In genomic region chrX:6255414-6255915, dm6 we compare ENCODE assay signal across 1 fruit fly cellular context.
A peak's percentile ranks its signal among the peaks of the same experiment; 100 is the strongest.
TF ChIP-seq lines count a peak whose summit lies in the region.

Rbcn-3A (minus strand) TSS chrX:6255487.
Spx (plus strand) TSS chrX:6255822.

TF ChIP-seq in whole organism, embryonic, 481 proteins besides CTCF, POLR2A, EP300 and RAD21 (continued from another document and continues in another):
- no peak for TF ChIP-seq hkb (optimal IDR thresholded peaks at IDR 0.05; lab: Kevin White, UChicago)
- TF ChIP-seq hkb (GFP tag; IDR thresholded peaks at IDR 0.05; lab: Robert Waterston, UW): no peak
- TF ChIP-seq CG2889 (GFP tag; IDR thresholded peaks at IDR 0.05; lab: Robert Waterston, UW): 0 out of 3 replicates have a peak, but pooled peaks have one; percentile 27
- TF ChIP-seq CG9817 (tag; optimal IDR thresholded peaks at IDR 0.05; lab: Kevin White, UChicago): peak; percentile 8
- no peak for TF ChIP-seq CG17568 (GFP tag; optimal IDR thresholded peaks at IDR 0.05; lab: Kevin White, UChicago)
- no peak for TF ChIP-seq odd (GFP tag; optimal IDR thresholded peaks at IDR 0.05; lab: Kevin White, UChicago)
- TF ChIP-seq CG1024 (GFP tag; IDR thresholded peaks at IDR 0.05; lab: Robert Waterston, UW): no peak
- TF ChIP-seq cwo (GFP tag; optimal IDR thresholded peaks at IDR 0.05; lab: Kevin White, UChicago): no peak
- TF ChIP-seq inv (GFP tag; IDR thresholded peaks at IDR 0.05; lab: Robert Waterston, UW; ENCODE audit: partially characterized antibody): peak; percentile 81
- no peak for TF ChIP-seq pita (GFP tag; optimal IDR thresholded peaks at IDR 0.05; lab: Kevin White, UChicago)
- no peak for TF ChIP-seq CG7372 (GFP tag; IDR thresholded peaks at IDR 0.05; lab: Robert Waterston, UW)
- no peak for TF ChIP-seq jumu (GFP tag; optimal IDR thresholded peaks at IDR 0.05; lab: Kevin White, UChicago)
- TF ChIP-seq CG7839 (tag; optimal IDR thresholded peaks at IDR 0.05; lab: Kevin White, UChicago): peak; percentile 26
- TF ChIP-seq CG6765 (GFP tag; optimal IDR thresholded peaks at IDR 0.05; lab: Kevin White, UChicago): no peak
- peak; percentile 90 for TF ChIP-seq CG16813 (GFP tag; IDR thresholded peaks at IDR 0.05; lab: Robert Waterston, UW; ENCODE audit: partially characterized antibody)
- TF ChIP-seq CG4404 (GFP tag; IDR thresholded peaks at IDR 0.05; lab: Robert Waterston, UW): no peak
- peak; percentile 70 for TF ChIP-seq tna (GFP tag; IDR thresholded peaks at IDR 0.05; lab: Robert Waterston, UW; ENCODE audit: partially characterized antibody)
- TF ChIP-seq B-H1 (GFP tag; IDR thresholded peaks at IDR 0.05; lab: Robert Waterston, UW): no peak
- no peak for TF ChIP-seq CG6813 (GFP tag; optimal IDR thresholded peaks at IDR 0.05; lab: Kevin White, UChicago)
- peak; percentile 78 for TF ChIP-seq hbn (GFP tag; IDR thresholded peaks at IDR 0.05; lab: Robert Waterston, UW; ENCODE audit: partially characterized antibody)
- peak; percentile 39 for TF ChIP-seq CG10267 (tag; optimal IDR thresholded peaks at IDR 0.05; lab: Kevin White, UChicago)
- peak; percentile 97 for TF ChIP-seq CG2116 (GFP tag; optimal IDR thresholded peaks at IDR 0.05; lab: Kevin White, UChicago)
- no peak for TF ChIP-seq so (GFP tag; IDR thresholded peaks at IDR 0.05; lab: Robert Waterston, UW)
- peak in 1 of 3 experiments; percentile 45 for TF ChIP-seq Stat92E (GFP tag; optimal IDR thresholded peaks at IDR 0.05; lab: Kevin White, UChicago)
- no peak for TF ChIP-seq CG30431 (GFP tag; optimal IDR thresholded peaks at IDR 0.05; lab: Kevin White, UChicago)
- no peak for TF ChIP-seq CG3407 (GFP tag; optimal IDR thresholded peaks at IDR 0.05; lab: Kevin White, UChicago)
- no peak for TF ChIP-seq CG4730 (GFP tag; IDR thresholded peaks at IDR 0.05; lab: Robert Waterston, UW)
- no peak for TF ChIP-seq usp (GFP tag; optimal IDR thresholded peaks at IDR 0.05; lab: Kevin White, UChicago)
- TF ChIP-seq CG13894 (tag; optimal IDR thresholded peaks at IDR 0.05; lab: Kevin White, UChicago): peak; percentile 8
- TF ChIP-seq Fer3 (tag; optimal IDR thresholded peaks at IDR 0.05; lab: Kevin White, UChicago): no peak
- TF ChIP-seq YL-1 (GFP tag; optimal IDR thresholded peaks at IDR 0.05; lab: Kevin White, UChicago): peak; percentile 45
- TF ChIP-seq D19B (GFP tag; optimal IDR thresholded peaks at IDR 0.05; lab: Kevin White, UChicago): no peak
- no peak for TF ChIP-seq CG12104 (GFP tag; optimal IDR thresholded peaks at IDR 0.05; lab: Kevin White, UChicago)
- TF ChIP-seq PHDP (tag; optimal IDR thresholded peaks at IDR 0.05; lab: Kevin White, UChicago): peak; percentile 45
- TF ChIP-seq dmrt11E (tag; optimal IDR thresholded peaks at IDR 0.05; lab: Kevin White, UChicago): peak; percentile 50
- no peak for TF ChIP-seq yki (optimal IDR thresholded peaks at IDR 0.05; lab: Kevin White, UChicago)
- TF ChIP-seq CG4617 (GFP tag; optimal IDR thresholded peaks at IDR 0.05; lab: Kevin White, UChicago; ENCODE audit: borderline replicate concordance): no peak
- peak; percentile 2 for TF ChIP-seq CG10979 (tag; optimal IDR thresholded peaks at IDR 0.05; lab: Kevin White, UChicago)
- no peak for TF ChIP-seq CG3281 (GFP tag; optimal IDR thresholded peaks at IDR 0.05; lab: Kevin White, UChicago)
- TF ChIP-seq CG1792 (GFP tag; optimal IDR thresholded peaks at IDR 0.05; lab: Kevin White, UChicago): no peak
- TF ChIP-seq ssp (GFP tag; IDR thresholded peaks at IDR 0.05; lab: Robert Waterston, UW): no peak
- TF ChIP-seq tx (GFP tag; optimal IDR thresholded peaks at IDR 0.05; lab: Kevin White, UChicago): no peak
- no peak for TF ChIP-seq bab2 (GFP tag; optimal IDR thresholded peaks at IDR 0.05; lab: Kevin White, UChicago)
- no peak for TF ChIP-seq peb (GFP tag; IDR thresholded peaks at IDR 0.05; lab: Robert Waterston, UW)
- peak; percentile 70; the same call in 1 of the 2 replicates for TF ChIP-seq ato (GFP tag; IDR thresholded peaks at IDR 0.05; lab: Robert Waterston, UW; ENCODE audit: partially characterized antibody)
- peak in 1 of 2 experiments; percentile 44 for TF ChIP-seq dpn (GFP tag; optimal IDR thresholded peaks at IDR 0.05; lab: Kevin White, UChicago)
- no peak for TF ChIP-seq Elba2 (GFP tag; optimal IDR thresholded peaks at IDR 0.05; lab: Kevin White, UChicago)
- TF ChIP-seq MTF-1 (GFP tag; optimal IDR thresholded peaks at IDR 0.05; lab: Kevin White, UChicago; ENCODE audit: borderline replicate concordance): no peak
- TF ChIP-seq CG3065 (GFP tag; optimal IDR thresholded peaks at IDR 0.05; lab: Kevin White, UChicago): no peak
- TF ChIP-seq fd64A (GFP tag; optimal IDR thresholded peaks at IDR 0.05; lab: Kevin White, UChicago): no peak
- TF ChIP-seq rib (GFP tag; IDR thresholded peaks at IDR 0.05; lab: Robert Waterston, UW): no peak
- no peak for TF ChIP-seq Atf3 (GFP tag; optimal IDR thresholded peaks at IDR 0.05; lab: Kevin White, UChicago)
- no peak for TF ChIP-seq CG14050 (GFP tag; IDR thresholded peaks at IDR 0.05; lab: Robert Waterston, UW)
- no peak for TF ChIP-seq gce (GFP tag; IDR thresholded peaks at IDR 0.05; lab: Robert Waterston, UW)
- TF ChIP-seq gfzf (GFP tag; optimal IDR thresholded peaks at IDR 0.05; lab: Kevin White, UChicago): peak; percentile 16
- TF ChIP-seq Xbp1 (GFP tag; optimal IDR thresholded peaks at IDR 0.05; lab: Kevin White, UChicago): peak; percentile 40
- no peak for TF ChIP-seq emc (GFP tag; optimal IDR thresholded peaks at IDR 0.05; lab: Kevin White, UChicago)
- no peak for TF ChIP-seq Dip3 (GFP tag; optimal IDR thresholded peaks at IDR 0.05; lab: Kevin White, UChicago)
- TF ChIP-seq CG5953 (GFP tag; IDR thresholded peaks at IDR 0.05; lab: Robert Waterston, UW): no peak
- TF ChIP-seq Gug (GFP tag; IDR thresholded peaks at IDR 0.05; lab: Robert Waterston, UW): peak; percentile 39; the same call in 1 of the 4 replicates
- peak; percentile 36; the same call in 1 of the 2 replicates for TF ChIP-seq CG31441 (GFP tag; IDR thresholded peaks at IDR 0.05; lab: Robert Waterston, UW)
- no peak for TF ChIP-seq wor (GFP tag; IDR thresholded peaks at IDR 0.05; lab: Robert Waterston, UW)
- TF ChIP-seq sd (tag; optimal IDR thresholded peaks at IDR 0.05; lab: Kevin White, UChicago): no peak
- no peak for TF ChIP-seq gcm2 (GFP tag; optimal IDR thresholded peaks at IDR 0.05; lab: Kevin White, UChicago)
- no peak for TF ChIP-seq kay (GFP tag; optimal IDR thresholded peaks at IDR 0.05; lab: Kevin White, UChicago)
- TF ChIP-seq ind (GFP tag; optimal IDR thresholded peaks at IDR 0.05; lab: Kevin White, UChicago): peak; percentile 32
- TF ChIP-seq HLH4C (GFP tag; IDR thresholded peaks at IDR 0.05; lab: Robert Waterston, UW; ENCODE audit: partially characterized antibody): peak; percentile 92
- TF ChIP-seq E2f1 (GFP tag; IDR thresholded peaks at IDR 0.05; lab: Robert Waterston, UW): no peak
- peak; percentile 21 for TF ChIP-seq slou (GFP tag; optimal IDR thresholded peaks at IDR 0.05; lab: Kevin White, UChicago)
- no peak for TF ChIP-seq bsh (GFP tag; optimal IDR thresholded peaks at IDR 0.05; lab: Kevin White, UChicago)
- no peak for TF ChIP-seq CG15696 (tag; optimal IDR thresholded peaks at IDR 0.05; lab: Kevin White, UChicago)
- TF ChIP-seq CG2875 (GFP tag; optimal IDR thresholded peaks at IDR 0.05; lab: Kevin White, UChicago): no peak
- peak; percentile 36 for TF ChIP-seq Dek (tag; optimal IDR thresholded peaks at IDR 0.05; lab: Kevin White, UChicago)
- TF ChIP-seq CG11723 (GFP tag; optimal IDR thresholded peaks at IDR 0.05; lab: Kevin White, UChicago): no peak
- TF ChIP-seq CG3847 (GFP tag; IDR thresholded peaks at IDR 0.05; lab: Robert Waterston, UW): 0 out of 2 replicates have a peak, but pooled peaks have one; percentile 25
- no peak for TF ChIP-seq CG1233 (GFP tag; optimal IDR thresholded peaks at IDR 0.05; lab: Kevin White, UChicago)
- peak; percentile 43 for TF ChIP-seq CG9797 (GFP tag; optimal IDR thresholded peaks at IDR 0.05; lab: Kevin White, UChicago)
- TF ChIP-seq disco-r (GFP tag; optimal IDR thresholded peaks at IDR 0.05; lab: Kevin White, UChicago): no peak
- peak; percentile 87 for TF ChIP-seq CG13287 (GFP tag; IDR thresholded peaks at IDR 0.05; lab: Robert Waterston, UW; ENCODE audit: partially characterized antibody)
- TF ChIP-seq luna (GFP tag; optimal IDR thresholded peaks at IDR 0.05; lab: Kevin White, UChicago): no peak
- TF ChIP-seq CG7786 (GFP tag; optimal IDR thresholded peaks at IDR 0.05; lab: Kevin White, UChicago): no peak
- TF ChIP-seq Hr51 (GFP tag; optimal IDR thresholded peaks at IDR 0.05; lab: Kevin White, UChicago): peak in 1 of 2 experiments; percentile 35
- TF ChIP-seq lilli (GFP tag; optimal IDR thresholded peaks at IDR 0.05; lab: Kevin White, UChicago): peak; percentile 32
- no peak for TF ChIP-seq sc (optimal IDR thresholded peaks at IDR 0.05; lab: Kevin White, UChicago)
- no peak for TF ChIP-seq sc (GFP tag; optimal IDR thresholded peaks at IDR 0.05; lab: Kevin White, UChicago)
- no peak for TF ChIP-seq CG4820 (GFP tag; optimal IDR thresholded peaks at IDR 0.05; lab: Kevin White, UChicago)
- TF ChIP-seq da (GFP tag; optimal IDR thresholded peaks at IDR 0.05; lab: Kevin White, UChicago): no peak
- no peak for TF ChIP-seq HLHmδ (GFP tag; optimal IDR thresholded peaks at IDR 0.05; lab: Kevin White, UChicago)
- TF ChIP-seq eve (GFP tag; optimal IDR thresholded peaks at IDR 0.05; lab: Kevin White, UChicago): no peak
- TF ChIP-seq vvl (GFP tag; IDR thresholded peaks at IDR 0.05; lab: Robert Waterston, UW): no peak; the same call in 1 of the 2 replicates
- peak; percentile 28; the same call in 1 of the 2 replicates for TF ChIP-seq sob (GFP tag; IDR thresholded peaks at IDR 0.05; lab: Robert Waterston, UW)
- peak; percentile 62; the same call in 2 of the 3 replicates for TF ChIP-seq CG17361 (GFP tag; IDR thresholded peaks at IDR 0.05; lab: Robert Waterston, UW)
- peak; percentile 21 for TF ChIP-seq D19A (tag; optimal IDR thresholded peaks at IDR 0.05; lab: Kevin White, UChicago)
- TF ChIP-seq pb (GFP tag; optimal IDR thresholded peaks at IDR 0.05; lab: Kevin White, UChicago): no peak
- TF ChIP-seq ash1 (GFP tag; optimal IDR thresholded peaks at IDR 0.05; lab: Kevin White, UChicago): no peak
- TF ChIP-seq CG31388 (GFP tag; optimal IDR thresholded peaks at IDR 0.05; lab: Kevin White, UChicago): no peak
- TF ChIP-seq D (optimal IDR thresholded peaks at IDR 0.05; lab: Kevin White, UChicago): no peak
- TF ChIP-seq D (GFP tag; optimal IDR thresholded peaks at IDR 0.05; lab: Kevin White, UChicago): no peak
- TF ChIP-seq Hr78 (GFP tag; optimal IDR thresholded peaks at IDR 0.05; lab: Kevin White, UChicago): no peak
- no peak for TF ChIP-seq Chrac-16 (GFP tag; optimal IDR thresholded peaks at IDR 0.05; lab: Kevin White, UChicago)
- peak; percentile 68 for TF ChIP-seq nmo (GFP tag; optimal IDR thresholded peaks at IDR 0.05; lab: Kevin White, UChicago)
- no peak for TF ChIP-seq Kr (GFP tag; optimal IDR thresholded peaks at IDR 0.05; lab: Kevin White, UChicago)
- TF ChIP-seq CG12219 (GFP tag; optimal IDR thresholded peaks at IDR 0.05; lab: Kevin White, UChicago): no peak
- TF ChIP-seq Trl (optimal IDR thresholded peaks at IDR 0.05; lab: Kevin White, UChicago): no peak
- TF ChIP-seq Trl (GFP tag; optimal IDR thresholded peaks at IDR 0.05; lab: Kevin White, UChicago): no peak
- TF ChIP-seq schlank (tag; optimal IDR thresholded peaks at IDR 0.05; lab: Kevin White, UChicago): no peak
- TF ChIP-seq CG2202 (tag; optimal IDR thresholded peaks at IDR 0.05; lab: Kevin White, UChicago): no peak
- TF ChIP-seq H15 (GFP tag; IDR thresholded peaks at IDR 0.05; lab: Robert Waterston, UW): no peak
- peak; percentile 90 for TF ChIP-seq CG6791 (GFP tag; IDR thresholded peaks at IDR 0.05; lab: Robert Waterston, UW; ENCODE audit: partially characterized antibody)
- TF ChIP-seq Dref (GFP tag; IDR thresholded peaks at IDR 0.05; lab: Robert Waterston, UW): peak; percentile 77
- TF ChIP-seq tgo (GFP tag; IDR thresholded peaks at IDR 0.05; lab: Robert Waterston, UW): peak; percentile 28; the same call in 1 of the 3 replicates
- no peak for TF ChIP-seq NC2β (GFP tag; optimal IDR thresholded peaks at IDR 0.05; lab: Kevin White, UChicago)
- TF ChIP-seq chm (GFP tag; IDR thresholded peaks at IDR 0.05; lab: Robert Waterston, UW): no peak
- TF ChIP-seq hb (GFP tag; IDR thresholded peaks at IDR 0.05; lab: Robert Waterston, UW; ENCODE audit: partially characterized antibody): peak; percentile 85; the same call in 1 of the 3 replicates
- no peak for TF ChIP-seq ac (GFP tag; optimal IDR thresholded peaks at IDR 0.05; lab: Kevin White, UChicago)
- TF ChIP-seq CG8359 (GFP tag; optimal IDR thresholded peaks at IDR 0.05; lab: Kevin White, UChicago; ENCODE audit: borderline replicate concordance): no peak
- no peak for TF ChIP-seq CG11398 (GFP tag; optimal IDR thresholded peaks at IDR 0.05; lab: Kevin White, UChicago)
- TF ChIP-seq CG3838 (GFP tag; optimal IDR thresholded peaks at IDR 0.05; lab: Kevin White, UChicago): no peak
- no peak for TF ChIP-seq CG5180 (GFP tag; optimal IDR thresholded peaks at IDR 0.05; lab: Kevin White, UChicago)
- no peak for TF ChIP-seq ara (GFP tag; IDR thresholded peaks at IDR 0.05; lab: Robert Waterston, UW)
- no peak for TF ChIP-seq Nf-YB (GFP tag; optimal IDR thresholded peaks at IDR 0.05; lab: Kevin White, UChicago)
- no peak for TF ChIP-seq Ada2b (GFP tag; IDR thresholded peaks at IDR 0.05; lab: Robert Waterston, UW)
- peak; percentile 15 for TF ChIP-seq Oli (tag; optimal IDR thresholded peaks at IDR 0.05; lab: Kevin White, UChicago)
- TF ChIP-seq CHES-1-like (GFP tag; optimal IDR thresholded peaks at IDR 0.05; lab: Kevin White, UChicago): no peak
- no peak for TF ChIP-seq CG2199 (GFP tag; IDR thresholded peaks at IDR 0.05; lab: Robert Waterston, UW)
- TF ChIP-seq H2.0 (GFP tag; IDR thresholded peaks at IDR 0.05; lab: Robert Waterston, UW): no peak; the same call in 1 of the 2 replicates
- no peak for TF ChIP-seq CG14441 (GFP tag; IDR thresholded peaks at IDR 0.05; lab: Robert Waterston, UW)
- no peak for TF ChIP-seq CG1647 (GFP tag; optimal IDR thresholded peaks at IDR 0.05; lab: Kevin White, UChicago)
- no peak for TF ChIP-seq bowl (GFP tag; IDR thresholded peaks at IDR 0.05; lab: Robert Waterston, UW)
- no peak for TF ChIP-seq CG15011 (GFP tag; optimal IDR thresholded peaks at IDR 0.05; lab: Kevin White, UChicago)
- TF ChIP-seq CG18764 (GFP tag; optimal IDR thresholded peaks at IDR 0.05; lab: Kevin White, UChicago): peak; percentile 0
- peak; percentile 40 for TF ChIP-seq CG4424 (GFP tag; optimal IDR thresholded peaks at IDR 0.05; lab: Kevin White, UChicago)
- peak; percentile 83 for TF ChIP-seq CG7963 (GFP tag; IDR thresholded peaks at IDR 0.05; lab: Robert Waterston, UW; ENCODE audit: partially characterized antibody)
- TF ChIP-seq sug (tag; optimal IDR thresholded peaks at IDR 0.05; lab: Kevin White, UChicago): peak; percentile 33
